Worm (Caenorhabditis elegans): ENCODE data around the gene npr-41.

DNA sequence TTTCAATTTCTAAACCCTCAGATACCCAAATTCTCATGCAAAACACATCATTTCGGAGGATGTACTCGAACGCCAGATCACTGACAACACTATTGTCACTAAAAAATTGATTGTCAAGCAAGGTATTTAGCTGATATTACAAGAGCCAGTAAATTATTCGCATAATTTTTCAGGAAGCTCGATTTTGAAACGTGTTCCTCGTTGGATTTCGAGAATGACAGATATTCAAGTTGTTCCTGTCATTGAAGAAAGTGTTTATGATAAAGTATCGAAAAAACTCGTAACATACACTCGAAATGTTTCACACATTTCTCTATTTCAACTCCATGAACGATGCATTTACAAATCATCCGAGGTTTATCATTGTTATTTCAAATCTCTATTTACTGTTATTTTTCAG, 14.7 kb upstream of the npr-41 start:
- TF ChIP-seq ama-1 (optimal IDR thresholded peaks at IDR 0.05) (no peak), che-1 (tag; optimal IDR thresholded peaks at IDR 0.05) (no peak)
